Fruit fly (Drosophila melanogaster): ENCODE data around the gene CG33769.
"Not testable (repeated sequence)": the region's sequence is repeated elsewhere in the genome, so short reads cannot be mapped to it uniquely, and the experiment has no call there.

CG33769 gene

dm6 chr3L:22692428-22692827 is 44.7 kb downstream of the CG33769 start, which contains the start of gene CG14454:
TSS of gene CG14454 (minus strand) at chr3L:22692528.
- not testable (repeated sequence) for TF ChIP-seq lola, tai, fru (GFP tag; optimal IDR thresholded peaks at IDR 0.05)

- TF ChIP-seq dmrt93B (GFP tag; optimal IDR thresholded peaks at IDR 0.05) (no peak), Dif (GFP tag; optimal IDR thresholded peaks at IDR 0.05; ENCODE audit: partially characterized antibody) (no peak), jim (GFP tag; optimal IDR thresholded peaks at IDR 0.05) (no peak), brk (GFP tag; optimal IDR thresholded peaks at IDR 0.05) (no peak), CrebA (GFP tag; optimal IDR thresholded peaks at IDR 0.05; ENCODE audit: borderline replicate concordance) (no peak), Sp1 (GFP tag; optimal IDR thresholded peaks at IDR 0.05) (no peak), HLH106 (tag; optimal IDR thresholded peaks at IDR 0.05) (no peak), CG9705 (GFP tag; optimal IDR thresholded peaks at IDR 0.05) (no peak), Abd-B (GFP tag; optimal IDR thresholded peaks at IDR 0.05) (no peak), OdsH (GFP tag; optimal IDR thresholded peaks at IDR 0.05) (no peak), dsf (GFP tag; optimal IDR thresholded peaks at IDR 0.05; ENCODE audit: borderline replicate concordance) (no peak), Myc (optimal IDR thresholded peaks at IDR 0.05) (no peak), foxo (GFP tag; optimal IDR thresholded peaks at IDR 0.05) (no peak), Jra (GFP tag; optimal IDR thresholded peaks at IDR 0.05) (no peak), Mio (GFP tag; optimal IDR thresholded peaks at IDR 0.05) (no peak)
Observed at dm6 chr3L:22693712-22694111, 46.0 kb downstream of the CG33769 start, which contains the start of the genes CG12546 and CG14453. TSS of gene CG12546 (minus strand) at chr3L:22693812. TSS of gene CG14453 (plus strand) at chr3L:22694083.

dm6 chr3L:22695653-22696052 is 47.9 kb downstream of the CG33769 start, which contains the start of gene CG14452:
TSS of gene CG14452 (plus strand) at chr3L:22695953.
- no peak for TF ChIP-seq dmrt93B (GFP tag; optimal IDR thresholded peaks at IDR 0.05)
- no peak for TF ChIP-seq Jra (GFP tag; optimal IDR thresholded peaks at IDR 0.05)
- TF ChIP-seq dl (GFP tag; optimal IDR thresholded peaks at IDR 0.05; ENCODE audit: insufficient read depth in 1 of 2, partially characterized antibody in 2 of 2) = no peak
- TF ChIP-seq brk (GFP tag; optimal IDR thresholded peaks at IDR 0.05) = no peak
- no peak for TF ChIP-seq Abd-B (GFP tag; optimal IDR thresholded peaks at IDR 0.05)
- TF ChIP-seq Mio (GFP tag; optimal IDR thresholded peaks at IDR 0.05) = no peak
- TF ChIP-seq jim (GFP tag; optimal IDR thresholded peaks at IDR 0.05) = no peak
- no peak for TF ChIP-seq ey (GFP tag; optimal IDR thresholded peaks at IDR 0.05)
- no peak for TF ChIP-seq usp (GFP tag; optimal IDR thresholded peaks at IDR 0.05)
- TF ChIP-seq Hr83 (GFP tag; optimal IDR thresholded peaks at IDR 0.05; ENCODE audit: poor library complexity, severe bottlenecking) = no peak

- not testable (repeated sequence) for TF ChIP-seq Sp1 (GFP tag; optimal IDR thresholded peaks at IDR 0.05); brk (GFP tag; optimal IDR thresholded peaks at IDR 0.05); Dif (GFP tag; optimal IDR thresholded peaks at IDR 0.05; ENCODE audit: partially characterized antibody)
Observed at dm6 chr3L:22696930-22697329, 49.2 kb downstream of the CG33769 start, which contains the start of gene CG32453. TSS of gene CG32453 (plus strand) at chr3L:22697230.

All from whole organism, wandering third instar larva.